Fruit fly (Drosophila melanogaster): Measurements from ENCODE around the gene CG34303.

DNA sequence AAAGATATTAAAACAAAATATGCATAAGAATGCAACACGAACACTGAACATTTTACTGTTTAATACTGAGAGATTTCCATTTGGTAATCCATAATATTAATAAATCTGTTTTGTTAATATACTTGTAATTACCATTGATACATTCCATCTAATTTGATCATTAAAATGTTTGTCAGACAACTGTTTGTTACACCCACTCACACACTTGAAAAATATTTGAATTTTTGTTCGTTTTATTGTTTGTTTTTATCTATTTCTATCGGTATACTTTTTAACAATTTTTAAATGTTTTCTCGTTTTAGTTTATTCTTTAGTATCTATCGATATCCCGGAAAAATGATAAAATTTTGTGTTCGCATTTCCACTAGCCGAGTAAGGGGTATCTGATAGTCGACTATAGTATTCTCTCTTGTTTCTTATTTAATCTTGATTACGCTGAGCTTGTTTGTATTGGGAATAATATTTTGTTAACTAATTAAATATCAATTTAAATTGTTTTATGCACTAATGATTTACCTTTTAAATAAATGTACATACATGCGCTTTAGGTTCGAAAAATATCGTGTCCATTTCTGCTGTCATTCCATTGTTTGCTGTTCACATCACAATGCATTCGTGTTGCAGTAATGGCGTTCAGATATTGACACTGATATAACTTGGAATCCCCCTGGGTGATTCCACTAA, at the start of gene CG34303:
- TF ChIP-seq CG8478 (optimal IDR thresholded peaks at IDR 0.05), result no peak
- TF ChIP-seq CTCF (optimal IDR thresholded peaks at IDR 0.05), result no peak
